Worm (Caenorhabditis elegans) whole organism, young adult: ENCODE data around the gene K01G12.22.

Source experiments
- F10E7.11 ChIP-seq: sonication (generic microtip); optimal IDR thresholded peaks from 2 replicates; lab custom pipeline; 2017; ENCODE audit warnings: mild to moderate bottlenecking, missing genetic modification characterization, moderate library complexity, missing compliant biosample characterization
- F55B11.4 ChIP-seq: sonication (generic microtip); optimal IDR thresholded peaks from 2 replicates; lab custom pipeline; 2016; ENCODE audit warnings: missing compliant biosample characterization, missing genetic modification characterization, borderline replicate concordance; ENCODE audit not compliant: insufficient read depth
- ama-1 ChIP-seq, 3 experiments: fragments of 150-350 bp in 1 of 3; sonication (generic microtip) in 2 of 3; optimal IDR thresholded peaks; 2 replicates each; lab custom pipeline; 2014 to 2018; ENCODE audit warnings: missing biosample characterization in 2 of 3, missing genetic modification characterization in 2 of 3, missing genetic modification reagents in 2 of 3
- ccch-3 ChIP-seq: fragments of 200-800 bp; sonication (Bioruptor generic); optimal IDR thresholded peaks from 2 replicates; lab custom pipeline; 2018; ENCODE audit warnings: mild to moderate bottlenecking, missing genetic modification characterization, missing compliant biosample characterization
- let-526 ChIP-seq: fragments of 200-800 bp; sonication (Bioruptor generic); IDR thresholded peaks from 2 replicates; pipeline ENCODE4 v1.3.6; 2022; ENCODE audit warnings: missing genetic modification reagents, missing genetic modification characterization, missing compliant biosample characterization
- lsy-27 ChIP-seq: sonication (generic microtip); optimal IDR thresholded peaks from 2 replicates; lab custom pipeline; 2017; ENCODE audit warnings: missing genetic modification characterization, mild to moderate bottlenecking, missing compliant biosample characterization, antibody characterized with exemption, missing genotype, borderline replicate concordance; ENCODE audit not compliant: insufficient read depth
- madf-6 ChIP-seq: fragments of 200-800 bp; sonication (Bioruptor generic); IDR thresholded peaks from 2 replicates; pipeline ENCODE4 v1.3.6; 2022; ENCODE audit warnings: missing genetic modification reagents, missing genetic modification characterization, missing compliant biosample characterization
- nfyb-1 ChIP-seq: fragments of 200-800 bp; sonication (Bioruptor generic); IDR thresholded peaks from 2 replicates; pipeline ENCODE4 v1.3.6; 2022; ENCODE audit warnings: missing genetic modification reagents, missing genetic modification characterization, missing compliant biosample characterization
- pha-4 ChIP-seq: fragments of 150-350 bp; sonication (generic microtip); optimal IDR thresholded peaks from 2 replicates; lab custom pipeline; 2014; ENCODE audit warnings: missing biosample characterization, missing genetic modification reagents, missing genetic modification characterization

ce11 chrIV:14172181-14172580 lies 19.8 kb upstream of the K01G12.22 start, which contains the start of gene R05A10.4:
- TF ChIP-seq pha-4 (tag; lab: Kevin White, UChicago) (no peak), nfyb-1 (GFP tag; lab: Robert Waterston, UW) (no peak), let-526 (GFP tag; lab: Robert Waterston, UW) (no peak), ama-1 (optimal IDR thresholded peaks at IDR 0.05; lab: Kevin White, UChicago) (no peak), ama-1 (GFP tag; optimal IDR thresholded peaks at IDR 0.05; lab: Kevin White, UChicago) (no peak), lsy-27 (tag; lab: Kevin White, UChicago) (no peak), madf-6 (no peak), F55B11.4 (tag; lab: Kevin White, UChicago) (no peak), F10E7.11 (tag; lab: Kevin White, UChicago) (no peak), ccch-3 (no peak)
